Fruit fly (Drosophila melanogaster): Measurements from ENCODE around the gene fit.

DNA sequence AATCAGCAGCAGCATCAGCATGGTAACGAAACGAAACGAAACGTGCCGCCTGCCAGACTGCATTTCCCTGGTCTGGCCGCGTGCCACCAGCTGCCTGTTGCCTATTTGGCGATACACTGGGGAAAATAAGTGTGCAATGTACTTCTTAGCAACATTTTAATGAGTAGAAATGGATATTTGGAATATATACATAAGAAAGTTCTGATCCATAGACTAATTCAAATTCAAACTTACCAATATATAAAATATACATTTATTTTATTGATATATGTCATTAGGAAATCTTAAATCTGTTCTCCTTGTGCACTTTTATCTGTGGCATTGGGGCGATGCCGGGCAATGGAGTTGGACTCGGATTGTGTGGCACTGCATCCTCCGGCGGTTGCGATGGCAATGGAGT, 9.7 kb upstream of the fit start:
- TF ChIP-seq GATAd (GFP tag; optimal IDR thresholded peaks at IDR 0.05) = no peak
- peak; percentile 12 for TF ChIP-seq h (GFP tag; optimal IDR thresholded peaks at IDR 0.05)
- TF ChIP-seq sv (GFP tag; optimal IDR thresholded peaks at IDR 0.05) = no peak

Measured in whole organism, wandering third instar larva.